Fruit fly (Drosophila melanogaster) whole organism, embryonic: ENCODE data around the gene CG44040.

Experiments used
- B-H2 ChIP-seq: fragments of 200-800 bp; sonication (Bioruptor generic); optimal IDR thresholded peaks from 2 replicates; lab custom pipeline; 2018; ENCODE audit warnings: missing biosample characterization, mild to moderate bottlenecking, missing genetic modification characterization
- BEAF-32 ChIP-seq: fragments of 200-800 bp; sonication (Bioruptor generic); optimal IDR thresholded peaks from 3 replicates; lab custom pipeline; 2017; ENCODE audit warnings: missing biosample characterization, missing genetic modification characterization, mild to moderate bottlenecking, moderate library complexity, missing genetic modification reagents
- Bdp1 ChIP-seq: fragments of 200-800 bp; sonication (Bioruptor generic); optimal IDR thresholded peaks from 3 replicates; lab custom pipeline; 2016; ENCODE audit warnings: missing biosample characterization, missing genetic modification characterization
- CG1024 ChIP-seq: fragments of 200-800 bp; sonication (Bioruptor generic); IDR thresholded peaks from 2 replicates; pipeline ENCODE4 v1.3.6; 2022; ENCODE audit warnings: missing biosample characterization, missing genetic modification characterization
- CG10979 ChIP-seq: fragments of 200-800 bp; sonication (Bioruptor generic); optimal IDR thresholded peaks from 2 replicates; lab custom pipeline; 2018; ENCODE audit warnings: missing biosample characterization, mild to moderate bottlenecking, missing genetic modification characterization, moderate library complexity
- CG11247 ChIP-seq: fragments of 200-800 bp; sonication (Bioruptor generic); IDR thresholded peaks from 2 replicates; pipeline ENCODE4 v1.3.6; 2022; ENCODE audit warnings: missing biosample characterization, missing genetic modification characterization
- CG12744 ChIP-seq: fragments of 200-800 bp; sonication (Bioruptor generic); optimal IDR thresholded peaks from 2 replicates; lab custom pipeline; 2016; ENCODE audit warnings: missing biosample characterization, missing genetic modification characterization
- CG13424 ChIP-seq: fragments of 200-800 bp; sonication (Bioruptor generic); optimal IDR thresholded peaks from 2 replicates; lab custom pipeline; 2019; ENCODE audit warnings: missing biosample characterization, mild to moderate bottlenecking, missing genetic modification characterization, moderate library complexity
- CG15011 ChIP-seq: fragments of 200-800 bp; sonication (Bioruptor generic); optimal IDR thresholded peaks from 3 replicates; lab custom pipeline; 2018; ENCODE audit warnings: missing biosample characterization, mild to moderate bottlenecking, missing genetic modification characterization
- CG15479 ChIP-seq: fragments of 200-800 bp; sonication (Bioruptor generic); optimal IDR thresholded peaks from 3 replicates; lab custom pipeline; 2019; ENCODE audit warnings: missing biosample characterization, mild to moderate bottlenecking, missing genetic modification characterization, moderate library complexity
- CG18476 ChIP-seq: fragments of 200-800 bp; sonication (Bioruptor generic); optimal IDR thresholded peaks from 2 replicates; lab custom pipeline; 2016; ENCODE audit warnings: missing biosample characterization, mild to moderate bottlenecking, missing genetic modification characterization
- CG2202 ChIP-seq: fragments of 200-800 bp; sonication (Bioruptor generic); optimal IDR thresholded peaks from 2 replicates; lab custom pipeline; 2018; ENCODE audit warnings: missing biosample characterization, mild to moderate bottlenecking, missing genetic modification characterization
- CG30431 ChIP-seq: fragments of 200-800 bp; sonication (Bioruptor generic); optimal IDR thresholded peaks from 2 replicates; lab custom pipeline; 2017; ENCODE audit warnings: missing biosample characterization, missing genetic modification characterization
- CG3847 ChIP-seq: fragments of 200-800 bp; sonication (Bioruptor generic); IDR thresholded peaks from 2 replicates; pipeline ENCODE4 v1.3.6; 2022; ENCODE audit warnings: missing biosample characterization, missing genetic modification characterization
- CG4360 ChIP-seq: fragments of 200-800 bp; sonication (Bioruptor generic); IDR thresholded peaks from 2 replicates; pipeline ENCODE4 v1.3.6; 2022; ENCODE audit warnings: missing biosample characterization, missing genetic modification characterization
- CG4404 ChIP-seq: fragments of 200-800 bp; sonication (Bioruptor generic); IDR thresholded peaks from 2 replicates; pipeline ENCODE4 v1.3.6; 2022; ENCODE audit warnings: missing biosample characterization, missing genetic modification characterization
- CG6254 ChIP-seq: fragments of 200-800 bp; sonication (Bioruptor generic); optimal IDR thresholded peaks from 3 replicates; lab custom pipeline; 2017; ENCODE audit warnings: mild to moderate bottlenecking, missing biosample characterization, missing genetic modification reagents, missing genetic modification characterization
- CG8290 ChIP-seq, 3 experiments: fragments of 200-800 bp; sonication (Bioruptor generic); optimal IDR thresholded peaks; 2 replicates each; lab custom pipeline; 2016 to 2019; ENCODE audit warnings: missing biosample characterization in 3 of 3, missing genetic modification characterization in 3 of 3, mild to moderate bottlenecking in 2 of 3, moderate library complexity in 1 of 3
- Doc3 ChIP-seq: fragments of 200-800 bp; sonication (Bioruptor generic); IDR thresholded peaks from 3 replicates; pipeline ENCODE4 v1.3.6; 2022; ENCODE audit warnings: missing biosample characterization, missing genetic modification characterization; ENCODE audit not compliant: partially characterized antibody
- Dp ChIP-seq: fragments of 200-800 bp; sonication (Bioruptor generic); optimal IDR thresholded peaks from 2 replicates; lab custom pipeline; 2018; ENCODE audit warnings: missing biosample characterization, mild to moderate bottlenecking, missing genetic modification characterization, moderate library complexity
- Fer1 ChIP-seq: fragments of 200-800 bp; sonication (Bioruptor generic); optimal IDR thresholded peaks from 2 replicates; lab custom pipeline; 2017; ENCODE audit warnings: missing biosample characterization, mild to moderate bottlenecking, missing genetic modification characterization
- Gug ChIP-seq: fragments of 200-800 bp; sonication (Bioruptor generic); IDR thresholded peaks from 4 replicates; pipeline ENCODE4 v1.3.6; 2022; ENCODE audit warnings: missing biosample characterization, missing genetic modification characterization
- Med ChIP-seq: fragments of 200-800 bp; sonication (Bioruptor generic); peaks from one replicate; lab custom pipeline; 2016; ENCODE audit warnings: missing biosample characterization, missing genetic modification characterization, mild to moderate bottlenecking, inconsistent platforms, moderate library complexity
- NFAT ChIP-seq: fragments of 200-800 bp; sonication (Bioruptor generic); IDR thresholded peaks from 2 replicates; pipeline ENCODE4 v1.3.6; 2022; ENCODE audit warnings: missing biosample characterization, missing genetic modification characterization
- NK7.1 ChIP-seq: fragments of 200-800 bp; sonication (Bioruptor generic); optimal IDR thresholded peaks from 3 replicates; lab custom pipeline; 2016; ENCODE audit warnings: missing biosample characterization, missing genetic modification characterization
- Nf-YC ChIP-seq: fragments of 200-800 bp; optimal IDR thresholded peaks from 3 replicates; lab custom pipeline; 2019; ENCODE audit warnings: missing biosample characterization, mild to moderate bottlenecking, missing genetic modification characterization, moderate library complexity
- Sin3A ChIP-seq: fragments of >200 bp; optimal IDR thresholded peaks from 2 replicates; lab custom pipeline; 2018
- Ssrp ChIP-seq: fragments of 200-800 bp; sonication (Bioruptor generic); optimal IDR thresholded peaks from 2 replicates; lab custom pipeline; 2018; ENCODE audit warnings: missing biosample characterization, mild to moderate bottlenecking, missing genetic modification characterization, moderate library complexity
- ap ChIP-seq: fragments of 200-800 bp; sonication (Bioruptor generic); IDR thresholded peaks from 2 replicates; pipeline ENCODE4 v1.3.6; 2022; ENCODE audit warnings: missing biosample characterization, missing genetic modification characterization
- bowl ChIP-seq: fragments of 200-800 bp; sonication (Bioruptor generic); IDR thresholded peaks from 2 replicates; pipeline ENCODE4 v1.3.6; 2022; ENCODE audit warnings: missing biosample characterization, missing genetic modification characterization
- chif ChIP-seq, 2 experiments: fragments of 200-800 bp; sonication (Bioruptor generic); optimal IDR thresholded peaks; 3 replicates each; lab custom pipeline; 2016; ENCODE audit warnings: missing biosample characterization in 2 of 2, missing genetic modification characterization in 2 of 2
- chm ChIP-seq: fragments of 200-800 bp; sonication (Bioruptor generic); IDR thresholded peaks from 2 replicates; pipeline ENCODE4 v1.3.6; 2022; ENCODE audit warnings: missing biosample characterization, missing genetic modification characterization
- dati ChIP-seq: fragments of 200-800 bp; sonication (Bioruptor generic); IDR thresholded peaks from 2 replicates; pipeline ENCODE4 v1.3.6; 2022; ENCODE audit warnings: missing biosample characterization, missing genetic modification characterization
- disco-r ChIP-seq: fragments of 200-800 bp; sonication (Bioruptor generic); optimal IDR thresholded peaks from 2 replicates; lab custom pipeline; 2016; ENCODE audit warnings: missing biosample characterization, missing genetic modification characterization
- dmrt99B ChIP-seq: fragments of 200-800 bp; sonication (Bioruptor generic); optimal IDR thresholded peaks from 2 replicates; lab custom pipeline; 2018; ENCODE audit warnings: missing biosample characterization, mild to moderate bottlenecking, missing genetic modification characterization, moderate library complexity
- en ChIP-seq: fragments of 200-800 bp; sonication (Bioruptor generic); optimal IDR thresholded peaks from 2 replicates; lab custom pipeline; 2016; ENCODE audit warnings: missing biosample characterization, missing genetic modification characterization
- fd96Cb ChIP-seq: fragments of 200-800 bp; sonication (Bioruptor generic); optimal IDR thresholded peaks from 2 replicates; lab custom pipeline; 2018; ENCODE audit warnings: missing biosample characterization, mild to moderate bottlenecking, missing genetic modification characterization, moderate library complexity
- gro ChIP-seq: fragments of 200-800 bp; sonication (Bioruptor generic); optimal IDR thresholded peaks from 2 replicates; lab custom pipeline; 2016; ENCODE audit warnings: missing biosample characterization, missing genetic modification characterization
- ken ChIP-seq: fragments of 200-800 bp; sonication (Bioruptor generic); IDR thresholded peaks from 3 replicates; pipeline ENCODE4 v1.3.6; 2022; ENCODE audit warnings: missing biosample characterization, missing genetic modification characterization
- klu ChIP-seq: fragments of 200-800 bp; sonication (Bioruptor generic); IDR thresholded peaks from 2 replicates; pipeline ENCODE4 v1.3.6; 2022; ENCODE audit warnings: missing biosample characterization, missing genetic modification characterization
- lab ChIP-seq: fragments of 200-800 bp; sonication (Bioruptor generic); optimal IDR thresholded peaks from 3 replicates; lab custom pipeline; 2017; ENCODE audit warnings: missing biosample characterization, missing genetic modification characterization, mild to moderate bottlenecking, moderate library complexity, missing genetic modification reagents
- lmd ChIP-seq: fragments of 200-800 bp; sonication (Bioruptor generic); IDR thresholded peaks from 2 replicates; pipeline ENCODE4 v1.3.6; 2022; ENCODE audit warnings: missing biosample characterization, missing genetic modification characterization
- mld ChIP-seq: fragments of 200-800 bp; sonication (Bioruptor generic); IDR thresholded peaks from 3 replicates; pipeline ENCODE4 v1.3.6; 2022; ENCODE audit warnings: missing biosample characterization, missing genetic modification characterization; ENCODE audit not compliant: partially characterized antibody
- nom ChIP-seq: fragments of 200-800 bp; sonication (Bioruptor generic); optimal IDR thresholded peaks from 2 replicates; lab custom pipeline; 2017; ENCODE audit warnings: missing biosample characterization, missing genetic modification characterization, mild to moderate bottlenecking, moderate library complexity, missing genetic modification reagents
- otp ChIP-seq: fragments of 200-800 bp; sonication (Bioruptor generic); IDR thresholded peaks from 3 replicates; pipeline ENCODE4, ENCODE4 v1.3.6; 2022; ENCODE audit warnings: missing biosample characterization, missing genetic modification characterization
- pfk ChIP-seq: fragments of 200-800 bp; sonication (Bioruptor generic); optimal IDR thresholded peaks from 2 replicates; lab custom pipeline; 2018; ENCODE audit warnings: missing biosample characterization, mild to moderate bottlenecking, missing genetic modification characterization, moderate library complexity
- psq ChIP-seq: fragments of 200-800 bp; sonication (Bioruptor generic); optimal IDR thresholded peaks from 2 replicates; lab custom pipeline; 2017; ENCODE audit warnings: missing biosample characterization, missing genetic modification characterization
- row ChIP-seq: fragments of 200-800 bp; sonication (Bioruptor generic); IDR thresholded peaks from 3 replicates; pipeline ENCODE4 v1.3.6; 2022; ENCODE audit warnings: missing biosample characterization, missing genetic modification characterization
- sug ChIP-seq: fragments of 200-800 bp; optimal IDR thresholded peaks from 2 replicates; lab custom pipeline; 2019; ENCODE audit warnings: missing biosample characterization, mild to moderate bottlenecking, missing genetic modification characterization, moderate library complexity
- wor ChIP-seq: fragments of 200-800 bp; sonication (Bioruptor generic); IDR thresholded peaks from 2 replicates; pipeline ENCODE4 v1.3.6; 2022; ENCODE audit warnings: missing biosample characterization, missing genetic modification characterization

The CG44040 gene

DNA sequence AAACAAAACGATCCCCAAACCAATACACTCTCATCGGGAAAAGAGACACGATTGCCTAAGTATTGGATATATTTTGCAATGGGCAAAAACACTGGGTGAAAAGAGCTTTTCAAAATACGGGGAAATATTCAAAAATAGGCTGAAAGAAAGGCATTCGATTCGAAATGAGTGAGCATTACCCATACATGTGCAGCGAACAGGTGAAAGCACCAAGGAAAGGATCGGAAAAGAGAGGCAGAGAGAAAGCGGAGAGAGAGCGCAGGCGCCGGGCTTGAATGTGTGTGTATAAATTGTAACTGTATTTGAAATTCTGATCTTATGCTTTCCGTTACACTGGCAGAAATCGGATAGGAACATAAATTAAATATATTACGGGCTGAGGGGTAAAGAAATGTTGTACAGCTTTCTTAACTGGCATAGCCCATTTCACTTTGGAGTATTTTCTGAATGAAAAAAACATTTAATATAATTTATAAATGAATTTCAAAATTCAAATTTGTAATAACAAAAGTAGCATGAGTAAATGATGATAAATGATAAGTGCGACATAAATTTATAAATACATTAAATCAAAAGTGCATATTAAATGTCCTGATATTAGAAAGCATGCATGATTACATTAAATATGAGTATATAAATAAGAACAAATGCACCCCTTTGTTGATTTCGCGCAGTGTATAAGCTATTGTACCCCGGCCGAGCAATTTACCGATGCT, 39.4 kb upstream of the CG44040 start (continued):
- TF ChIP-seq disco-r (GFP tag; lab: Kevin White, UChicago) (no peak), chif (GFP tag; optimal IDR thresholded peaks at IDR 0.05; lab: Kevin White, UChicago) (peak in 1 of 2 experiments; percentile 47), Fer1 (no peak), Doc3 (no peak), ken (GFP tag; lab: Robert Waterston, UW) (no peak), bowl (GFP tag; lab: Robert Waterston, UW) (no peak), CG4360 (GFP tag; lab: Robert Waterston, UW) (no peak), klu (GFP tag; lab: Robert Waterston, UW) (no peak), CG6254 (GFP tag; lab: Kevin White, UChicago) (peak; percentile 62), CG30431 (GFP tag; lab: Kevin White, UChicago) (peak; percentile 65), Ssrp (tag; lab: Kevin White, UChicago) (peak; percentile 83), CG15479 (GFP tag; lab: Kevin White, UChicago) (no peak), Bdp1 (GFP tag; lab: Kevin White, UChicago) (peak; percentile 6), CG8290 (GFP tag; optimal IDR thresholded peaks at IDR 0.05; lab: Kevin White, UChicago) (peak; percentile 65), CG8290 (tag; optimal IDR thresholded peaks at IDR 0.05; lab: Kevin White, UChicago) (peak in 1 of 2 experiments; percentile 16), B-H2 (GFP tag; lab: Kevin White, UChicago) (no peak), Gug (GFP tag; lab: Robert Waterston, UW) (peak; percentile 50; the same call in 1 of the 4 replicates), Nf-YC (peak; percentile 63), CG3847 (peak; percentile 40; the same call in 1 of the 2 replicates), CG11247 (GFP tag; lab: Robert Waterston, UW) (no peak), Dp (GFP tag; lab: Kevin White, UChicago) (no peak), otp (GFP tag; lab: Robert Waterston, UW) (no peak), chm (GFP tag; lab: Robert Waterston, UW) (no peak), CG1024 (GFP tag; lab: Robert Waterston, UW) (peak; percentile 18; the same call in 1 of the 2 replicates), NK7.1 (GFP tag; lab: Kevin White, UChicago) (no peak), sug (tag; lab: Kevin White, UChicago) (peak; percentile 62), NFAT (GFP tag; lab: Robert Waterston, UW) (no peak; the same call in 1 of the 2 replicates), CG18476 (GFP tag; lab: Kevin White, UChicago) (peak; percentile 42), pfk (GFP tag; lab: Kevin White, UChicago) (no peak), dati (GFP tag; lab: Robert Waterston, UW) (no peak), nom (GFP tag; lab: Kevin White, UChicago) (no peak), lmd (peak; percentile 60), CG15011 (GFP tag; lab: Kevin White, UChicago) (peak; percentile 12), gro (GFP tag; lab: Kevin White, UChicago) (no peak), psq (GFP tag; lab: Kevin White, UChicago) (no peak), CG10979 (peak; percentile 87), CG2202 (tag; lab: Kevin White, UChicago) (peak; percentile 67), Med (GFP tag; lab: Kevin White, UChicago) (peak; percentile 51), CG13424 (tag; lab: Kevin White, UChicago) (peak; percentile 84), row (GFP tag; lab: Robert Waterston, UW) (peak; percentile 69), dmrt99B (tag; lab: Kevin White, UChicago) (peak; percentile 83), lab (peak; percentile 20), CG4404 (GFP tag; lab: Robert Waterston, UW) (peak; percentile 38; the same call in 1 of the 2 replicates), wor (peak; percentile 28; the same call in 1 of the 2 replicates), en (no peak), BEAF-32 (GFP tag; lab: Kevin White, UChicago) (no peak), mld (GFP tag; lab: Robert Waterston, UW) (no peak), ap (GFP tag; lab: Robert Waterston, UW) (no peak), fd96Cb (tag; lab: Kevin White, UChicago) (peak; percentile 78), Sin3A (lab: Kevin White, UChicago) (no peak), CG12744 (no peak)
